Fruit fly (Drosophila melanogaster) whole organism, embryonic: ENCODE results near the gene CG17819.
A peak's percentile ranks its signal among the peaks of the same experiment; 100 is the strongest.

Experiments
- Adf1 ChIP-seq: fragments of 200-800 bp; sonication (Bioruptor generic); IDR thresholded peaks from 2 replicates; pipeline ENCODE4 v1.3.6; 2022; ENCODE audit warnings: missing biosample characterization, missing genetic modification characterization
- BEAF-32 ChIP-seq: fragments of 200-800 bp; sonication (Bioruptor generic); optimal IDR thresholded peaks from 3 replicates; lab custom pipeline; 2017; ENCODE audit warnings: missing biosample characterization, missing genetic modification characterization, mild to moderate bottlenecking, moderate library complexity, missing genetic modification reagents
- CG10431 ChIP-seq: fragments of 200-800 bp; sonication (Bioruptor generic); optimal IDR thresholded peaks from 3 replicates; lab custom pipeline; 2018; ENCODE audit warnings: missing biosample characterization, mild to moderate bottlenecking, missing genetic modification characterization
- CG12104 ChIP-seq: fragments of 200-800 bp; sonication (Bioruptor generic); optimal IDR thresholded peaks from 3 replicates; lab custom pipeline; 2016; ENCODE audit warnings: missing biosample characterization, missing genetic modification characterization
- CG12659 ChIP-seq: fragments of 200-800 bp; sonication (Bioruptor generic); optimal IDR thresholded peaks from 3 replicates; lab custom pipeline; 2017; ENCODE audit warnings: mild to moderate bottlenecking, missing biosample characterization, missing genetic modification reagents, missing genetic modification characterization
- CG13424 ChIP-seq: fragments of 200-800 bp; sonication (Bioruptor generic); optimal IDR thresholded peaks from 2 replicates; lab custom pipeline; 2019; ENCODE audit warnings: missing biosample characterization, mild to moderate bottlenecking, missing genetic modification characterization, moderate library complexity
- CG14860 ChIP-seq: fragments of 200-800 bp; sonication (Bioruptor generic); IDR thresholded peaks from 3 replicates; pipeline ENCODE4 v1.3.6; 2022; ENCODE audit warnings: missing biosample characterization, missing genetic modification characterization; ENCODE audit not compliant: partially characterized antibody
- CG1602 ChIP-seq: fragments of 200-800 bp; sonication (Bioruptor generic); optimal IDR thresholded peaks from 3 replicates; lab custom pipeline; 2016; ENCODE audit warnings: missing biosample characterization, missing genetic modification characterization
- CG1647 ChIP-seq: fragments of 200-800 bp; sonication (Bioruptor generic); optimal IDR thresholded peaks from 3 replicates; lab custom pipeline; 2016; ENCODE audit warnings: missing biosample characterization, missing genetic modification characterization
- CG16813 ChIP-seq: fragments of 200-800 bp; sonication (Bioruptor generic); IDR thresholded peaks from 3 replicates; pipeline ENCODE4 v1.3.6; 2022; ENCODE audit warnings: missing biosample characterization, missing genetic modification characterization; ENCODE audit not compliant: partially characterized antibody
- CG3065 ChIP-seq: fragments of 200-800 bp; sonication (Bioruptor generic); optimal IDR thresholded peaks from 2 replicates; lab custom pipeline; 2016; ENCODE audit warnings: missing biosample characterization, missing genetic modification characterization
- CG3726 ChIP-seq: fragments of 200-800 bp; sonication (Bioruptor generic); IDR thresholded peaks from 3 replicates; pipeline ENCODE4, ENCODE4 v1.3.6; 2022; ENCODE audit warnings: missing biosample characterization, missing genetic modification characterization
- CG4424 ChIP-seq: fragments of 200-800 bp; sonication (Bioruptor generic); optimal IDR thresholded peaks from 3 replicates; lab custom pipeline; 2016; ENCODE audit warnings: missing biosample characterization, missing genetic modification characterization
- CG6791 ChIP-seq: fragments of 200-800 bp; sonication (Bioruptor generic); IDR thresholded peaks from 3 replicates; pipeline ENCODE4 v1.3.6; 2022; ENCODE audit warnings: missing biosample characterization, missing genetic modification characterization; ENCODE audit not compliant: partially characterized antibody
- CG7372 ChIP-seq: fragments of 200-800 bp; sonication (Bioruptor generic); IDR thresholded peaks from 2 replicates; pipeline ENCODE4 v1.3.6; 2022; ENCODE audit warnings: missing biosample characterization, missing genetic modification characterization
- CG7786 ChIP-seq: fragments of 200-800 bp; sonication (Bioruptor generic); optimal IDR thresholded peaks from 2 replicates; lab custom pipeline; 2016; ENCODE audit warnings: missing biosample characterization, missing genetic modification characterization
- CG9609 ChIP-seq: fragments of 200-800 bp; sonication (Bioruptor generic); optimal IDR thresholded peaks from 3 replicates; lab custom pipeline; 2016; ENCODE audit warnings: missing biosample characterization, missing genetic modification characterization
- D ChIP-seq, 2 experiments: fragments of 200-800 bp in 1 of 2; fragments of >200 bp in 1 of 2; sonication (Bioruptor generic) in 1 of 2; optimal IDR thresholded peaks; 2 replicates in 1 of 2; 3 replicates in 1 of 2; lab custom pipeline; 2017; ENCODE audit warnings: mild to moderate bottlenecking in 1 of 2, missing biosample characterization in 1 of 2, missing genetic modification characterization in 1 of 2, missing genetic modification reagents in 1 of 2
- Dad ChIP-seq: fragments of 200-800 bp; sonication (Bioruptor generic); optimal IDR thresholded peaks from 3 replicates; lab custom pipeline; 2016; ENCODE audit warnings: missing biosample characterization, missing genetic modification characterization
- Deaf1 ChIP-seq: fragments of 200-800 bp; optimal IDR thresholded peaks from 3 replicates; lab custom pipeline; 2019; ENCODE audit warnings: missing biosample characterization, mild to moderate bottlenecking, missing genetic modification characterization, moderate library complexity
- Eip74EF ChIP-seq, 2 experiments: fragments of 200-800 bp in 1 of 2; fragments of >200 bp in 1 of 2; sonication (Bioruptor generic) in 1 of 2; optimal IDR thresholded peaks; 2 replicates each; lab custom pipeline; 2017 to 2019; ENCODE audit warnings: missing biosample characterization in 2 of 2, missing genetic modification characterization in 2 of 2, mild to moderate bottlenecking in 1 of 2, moderate library complexity in 1 of 2
- Ets97D ChIP-seq: fragments of 200-800 bp; sonication (Bioruptor generic); optimal IDR thresholded peaks from 3 replicates; lab custom pipeline; 2016; ENCODE audit warnings: missing biosample characterization, missing genetic modification characterization
- HLH3B ChIP-seq: fragments of 200-800 bp; sonication (Bioruptor generic); IDR thresholded peaks from 2 replicates; pipeline ENCODE4 v1.3.6; 2022; ENCODE audit warnings: missing biosample characterization, missing genetic modification characterization
- Jarid2 ChIP-seq: fragments of 200-800 bp; sonication (Bioruptor generic); optimal IDR thresholded peaks from 3 replicates; lab custom pipeline; 2017; ENCODE audit warnings: mild to moderate bottlenecking, missing biosample characterization, missing genetic modification reagents, missing genetic modification characterization
- NK7.1 ChIP-seq: fragments of 200-800 bp; sonication (Bioruptor generic); optimal IDR thresholded peaks from 3 replicates; lab custom pipeline; 2016; ENCODE audit warnings: missing biosample characterization, missing genetic modification characterization
- Neu2 ChIP-seq: fragments of 200-800 bp; sonication (Bioruptor generic); optimal IDR thresholded peaks from 3 replicates; lab custom pipeline; 2016; ENCODE audit warnings: missing biosample characterization, missing genetic modification characterization, borderline replicate concordance
- Nf-YB ChIP-seq: fragments of 200-800 bp; sonication (Bioruptor generic); optimal IDR thresholded peaks from 3 replicates; lab custom pipeline; 2019; ENCODE audit warnings: missing biosample characterization, mild to moderate bottlenecking, missing genetic modification characterization, moderate library complexity
- NfI ChIP-seq: fragments of 200-800 bp; sonication (Bioruptor generic); optimal IDR thresholded peaks from 3 replicates; lab custom pipeline; 2018; ENCODE audit warnings: missing biosample characterization, mild to moderate bottlenecking, missing genetic modification characterization, moderate library complexity
- PHDP ChIP-seq: fragments of 200-800 bp; sonication (Bioruptor generic); optimal IDR thresholded peaks from 3 replicates; lab custom pipeline; 2018; ENCODE audit warnings: missing biosample characterization, mild to moderate bottlenecking, missing genetic modification characterization, moderate library complexity
- Ssrp ChIP-seq: fragments of 200-800 bp; sonication (Bioruptor generic); optimal IDR thresholded peaks from 2 replicates; lab custom pipeline; 2018; ENCODE audit warnings: missing biosample characterization, mild to moderate bottlenecking, missing genetic modification characterization, moderate library complexity
- YL-1 ChIP-seq: fragments of 200-800 bp; sonication (Bioruptor generic); optimal IDR thresholded peaks from 3 replicates; lab custom pipeline; 2017; ENCODE audit warnings: missing biosample characterization, mild to moderate bottlenecking, missing genetic modification characterization
- aop ChIP-seq: fragments of 200-800 bp; sonication (Bioruptor generic); IDR thresholded peaks from 2 replicates; pipeline ENCODE4 v1.3.6; 2022; ENCODE audit warnings: missing biosample characterization, missing genetic modification characterization
- bcd ChIP-seq: fragments of 200-800 bp; sonication (Bioruptor generic); optimal IDR thresholded peaks from 2 replicates; lab custom pipeline; 2017; ENCODE audit warnings: missing biosample characterization, mild to moderate bottlenecking, missing genetic modification characterization
- caup ChIP-seq: fragments of 200-800 bp; sonication (Bioruptor generic); optimal IDR thresholded peaks from 3 replicates; lab custom pipeline; 2017; ENCODE audit warnings: missing biosample characterization, mild to moderate bottlenecking, missing genetic modification characterization, moderate library complexity; ENCODE audit not compliant: severe bottlenecking
- dati ChIP-seq: fragments of 200-800 bp; sonication (Bioruptor generic); IDR thresholded peaks from 2 replicates; pipeline ENCODE4 v1.3.6; 2022; ENCODE audit warnings: missing biosample characterization, missing genetic modification characterization
- dimm ChIP-seq: fragments of 200-800 bp; sonication (Bioruptor generic); IDR thresholded peaks from 2 replicates; pipeline ENCODE4 v1.3.6; 2022; ENCODE audit warnings: missing biosample characterization, missing genetic modification characterization
- emc ChIP-seq: fragments of 200-800 bp; sonication (Bioruptor generic); optimal IDR thresholded peaks from 2 replicates; lab custom pipeline; 2016; ENCODE audit warnings: missing biosample characterization, missing genetic modification characterization
- fu2 ChIP-seq: fragments of 200-800 bp; sonication (Bioruptor generic); optimal IDR thresholded peaks from 2 replicates; lab custom pipeline; 2016; ENCODE audit warnings: missing biosample characterization, missing genetic modification characterization
- grau ChIP-seq: fragments of 200-800 bp; optimal IDR thresholded peaks from 3 replicates; lab custom pipeline; 2019; ENCODE audit warnings: missing biosample characterization, mild to moderate bottlenecking, missing genetic modification characterization, moderate library complexity
- gro ChIP-seq: fragments of 200-800 bp; sonication (Bioruptor generic); optimal IDR thresholded peaks from 2 replicates; lab custom pipeline; 2016; ENCODE audit warnings: missing biosample characterization, missing genetic modification characterization
- lov ChIP-seq, 2 experiments: fragments of 200-800 bp in 1 of 2; fragments of >200 bp in 1 of 2; sonication (Bioruptor generic) in 1 of 2; IDR thresholded peaks in 1 of 2; optimal IDR thresholded peaks in 1 of 2; 2 replicates in 1 of 2; 3 replicates in 1 of 2; pipeline versions ENCODE4 v1.3.6 to Lab custom; 2017 to 2022; ENCODE audit warnings: missing biosample characterization in 1 of 2, missing genetic modification characterization in 1 of 2
- pnt ChIP-seq: fragments of 200-800 bp; sonication (Bioruptor generic); optimal IDR thresholded peaks from 3 replicates; lab custom pipeline; 2016; ENCODE audit warnings: missing biosample characterization, missing genetic modification characterization
- sc ChIP-seq, 3 experiments: fragments of >200 bp in 2 of 3; fragments of 200-800 bp in 1 of 3; sonication (Bioruptor generic) in 1 of 3; optimal IDR thresholded peaks; 2 replicates in 2 of 3; 3 replicates in 1 of 3; lab custom pipeline; 2017; ENCODE audit warnings: mild to moderate bottlenecking in 1 of 3, missing biosample characterization in 1 of 3, missing genetic modification characterization in 1 of 3, missing genetic modification reagents in 1 of 3
- scrt ChIP-seq: fragments of 200-800 bp; sonication (Bioruptor generic); optimal IDR thresholded peaks from 2 replicates; lab custom pipeline; 2018; ENCODE audit warnings: missing biosample characterization, mild to moderate bottlenecking, missing genetic modification characterization, moderate library complexity
- sd ChIP-seq: fragments of 200-800 bp; sonication (Bioruptor generic); optimal IDR thresholded peaks from 3 replicates; lab custom pipeline; 2018; ENCODE audit warnings: missing biosample characterization, mild to moderate bottlenecking, missing genetic modification characterization, moderate library complexity
- tx ChIP-seq: fragments of 200-800 bp; sonication (Bioruptor generic); optimal IDR thresholded peaks from 2 replicates; lab custom pipeline; 2016; ENCODE audit warnings: missing biosample characterization, missing genetic modification characterization
- vnd ChIP-seq: fragments of 200-800 bp; sonication (Bioruptor generic); IDR thresholded peaks from 3 replicates; pipeline ENCODE4 v1.3.6; 2022; ENCODE audit warnings: missing biosample characterization, missing genetic modification characterization; ENCODE audit not compliant: partially characterized antibody
- yki ChIP-seq: fragments of >200 bp; optimal IDR thresholded peaks from 3 replicates; lab custom pipeline; 2018
- z ChIP-seq: fragments of 200-800 bp; sonication (Bioruptor generic); IDR thresholded peaks from 3 replicates; pipeline ENCODE4 v1.3.6; 2022; ENCODE audit warnings: missing biosample characterization, missing genetic modification characterization

The CG17819 gene

dm6 chr3R:21838505-21838956, 46.8 kb downstream of the CG17819 start (continued):
- TF ChIP-seq Jarid2 (GFP tag; lab: Kevin White, UChicago) (no peak), CG7372 (GFP tag; lab: Robert Waterston, UW) (no peak), gro (GFP tag; lab: Kevin White, UChicago) (no peak), tx (GFP tag; lab: Kevin White, UChicago) (no peak), CG1602 (GFP tag; lab: Kevin White, UChicago) (peak; percentile 8), BEAF-32 (no peak), Dad (no peak), scrt (GFP tag; lab: Kevin White, UChicago) (no peak), CG3065 (no peak), bcd (GFP tag; lab: Kevin White, UChicago) (no peak), emc (GFP tag; lab: Kevin White, UChicago) (no peak), NK7.1 (GFP tag; lab: Kevin White, UChicago) (no peak), CG14860 (GFP tag; lab: Robert Waterston, UW) (no peak), Nf-YB (GFP tag; lab: Kevin White, UChicago) (no peak), Adf1 (GFP tag; lab: Robert Waterston, UW) (no peak), CG4424 (GFP tag; lab: Kevin White, UChicago) (peak; percentile 9), CG7786 (GFP tag; lab: Kevin White, UChicago) (no peak), CG12659 (GFP tag; lab: Kevin White, UChicago) (peak; percentile 17), sd (no peak), z (GFP tag; lab: Robert Waterston, UW) (no peak), fu2 (GFP tag; lab: Kevin White, UChicago) (no peak), pnt (GFP tag; lab: Kevin White, UChicago) (no peak), CG12104 (no peak), CG1647 (GFP tag; lab: Kevin White, UChicago) (peak; percentile 7), D (optimal IDR thresholded peaks at IDR 0.05; lab: Kevin White, UChicago) (no peak), D (GFP tag; optimal IDR thresholded peaks at IDR 0.05; lab: Kevin White, UChicago) (no peak), aop (GFP tag; lab: Robert Waterston, UW) (no peak), HLH3B (GFP tag; lab: Robert Waterston, UW) (no peak), Eip74EF (GFP tag; optimal IDR thresholded peaks at IDR 0.05; lab: Kevin White, UChicago) (peak in 1 of 2 experiments; percentile 63), grau (tag; lab: Kevin White, UChicago) (peak; percentile 31), PHDP (peak; percentile 11), Neu2 (no peak), caup (GFP tag; lab: Kevin White, UChicago) (no peak), CG9609 (GFP tag; lab: Kevin White, UChicago) (peak; percentile 22), vnd (GFP tag; lab: Robert Waterston, UW) (no peak), CG16813 (no peak), yki (no peak), Ssrp (tag; lab: Kevin White, UChicago) (peak; percentile 29), CG3726 (GFP tag; lab: Robert Waterston, UW) (no peak), lov (optimal IDR thresholded peaks at IDR 0.05; lab: Kevin White, UChicago) (no peak), lov (GFP tag; IDR thresholded peaks at IDR 0.05; lab: Robert Waterston, UW) (no peak), sc (optimal IDR thresholded peaks at IDR 0.05; lab: Kevin White, UChicago) (no peak), sc (GFP tag; optimal IDR thresholded peaks at IDR 0.05; lab: Kevin White, UChicago) (no peak), NfI (GFP tag; lab: Kevin White, UChicago) (no peak), dati (no peak), CG6791 (GFP tag; lab: Robert Waterston, UW) (no peak), CG10431 (GFP tag; lab: Kevin White, UChicago) (no peak), Deaf1 (no peak), dimm (GFP tag; lab: Robert Waterston, UW) (no peak), Ets97D (GFP tag; lab: Kevin White, UChicago) (no peak), CG13424 (tag; lab: Kevin White, UChicago) (peak; percentile 33), YL-1 (GFP tag; lab: Kevin White, UChicago) (no peak)
